Fruit fly (Drosophila melanogaster): ENCODE results near the gene CG32086.

Gene CG32086

dm6 chr3L:11549432-11549831, 34.4 kb downstream of the CG32086 start:
- no peak for TF ChIP-seq usp (GFP tag; optimal IDR thresholded peaks at IDR 0.05)
- no peak for TF ChIP-seq psq (optimal IDR thresholded peaks at IDR 0.05)
- no peak for TF ChIP-seq Dll (optimal IDR thresholded peaks at IDR 0.05)
- TF ChIP-seq pan (optimal IDR thresholded peaks at IDR 0.05) = no peak
- TF ChIP-seq EcR (GFP tag; optimal IDR thresholded peaks at IDR 0.05) = no peak
- TF ChIP-seq CG8478 (optimal IDR thresholded peaks at IDR 0.05) = no peak

DNA sequence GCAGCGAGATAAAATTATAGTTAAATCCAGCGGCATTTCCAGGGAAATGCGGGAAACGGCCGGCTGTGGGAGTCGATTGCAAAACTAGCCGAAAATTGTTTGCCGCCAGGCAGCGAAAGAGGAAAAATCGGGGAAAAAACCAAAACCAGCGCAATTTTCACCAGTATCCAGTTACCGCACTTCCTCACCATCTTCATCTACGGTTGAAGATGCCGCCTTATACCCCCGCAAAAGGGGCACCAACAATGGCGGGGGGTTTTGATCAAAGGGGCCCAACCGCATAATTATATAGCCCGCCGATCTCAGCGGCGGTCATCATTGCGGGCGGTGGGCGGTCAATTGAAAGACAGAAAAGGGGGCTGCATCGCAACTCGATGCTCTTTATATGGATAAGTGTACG, 35.9 kb downstream of the CG32086 start:
- no peak for TF ChIP-seq usp (GFP tag; optimal IDR thresholded peaks at IDR 0.05)
- no peak for TF ChIP-seq EcR (GFP tag; optimal IDR thresholded peaks at IDR 0.05)
- no peak for TF ChIP-seq pan (optimal IDR thresholded peaks at IDR 0.05)
- no peak for TF ChIP-seq psq (optimal IDR thresholded peaks at IDR 0.05)
- no peak for TF ChIP-seq CG8478 (optimal IDR thresholded peaks at IDR 0.05)
- no peak for TF ChIP-seq Dll (optimal IDR thresholded peaks at IDR 0.05)

dm6 chr3L:11547302-11547994, 36.4 kb downstream of the CG32086 start:
- TF ChIP-seq psq (optimal IDR thresholded peaks at IDR 0.05) (no peak), usp (GFP tag; optimal IDR thresholded peaks at IDR 0.05) (no peak), CG8478 (optimal IDR thresholded peaks at IDR 0.05) (no peak), pan (optimal IDR thresholded peaks at IDR 0.05) (no peak), EcR (GFP tag; optimal IDR thresholded peaks at IDR 0.05) (no peak), Dll (optimal IDR thresholded peaks at IDR 0.05) (no peak)

DNA sequence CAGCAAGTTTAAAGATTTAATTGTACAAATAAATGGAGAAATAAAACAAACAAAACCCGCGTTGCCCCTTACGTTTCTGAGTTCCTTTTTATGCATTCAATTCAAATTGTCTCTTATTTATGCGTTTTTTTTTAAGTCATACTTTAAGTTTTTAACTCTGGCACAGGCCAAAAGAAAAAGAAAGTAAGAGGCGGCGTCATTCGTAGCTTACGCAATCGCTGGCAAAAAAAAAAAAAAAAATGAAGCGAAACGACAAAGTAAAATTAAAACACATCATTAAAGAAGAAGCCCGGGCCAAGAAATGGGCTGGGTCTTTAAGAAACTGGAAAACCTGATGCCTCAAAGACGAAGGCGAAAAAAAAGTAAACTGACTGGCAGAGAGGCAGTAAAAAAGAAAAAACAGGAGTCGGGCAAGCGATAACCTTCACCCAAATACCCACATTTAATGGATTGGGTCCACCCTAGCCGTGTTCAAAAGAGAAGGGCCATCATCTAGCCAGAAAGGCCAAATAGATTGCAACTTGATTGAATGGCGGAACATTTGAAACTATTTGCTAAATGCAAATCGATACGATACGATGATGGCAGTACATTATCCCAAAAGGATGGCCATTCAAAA, 40.1 kb downstream of the CG32086 start:
- TF ChIP-seq Dll (optimal IDR thresholded peaks at IDR 0.05) = no peak
- no peak for TF ChIP-seq pan (optimal IDR thresholded peaks at IDR 0.05)
- TF ChIP-seq CG8478 (optimal IDR thresholded peaks at IDR 0.05) = no peak
- no peak for TF ChIP-seq psq (optimal IDR thresholded peaks at IDR 0.05)
- no peak for TF ChIP-seq usp (GFP tag; optimal IDR thresholded peaks at IDR 0.05)

- TF ChIP-seq usp (GFP tag; optimal IDR thresholded peaks at IDR 0.05) = no peak
- no peak for TF ChIP-seq Dll (optimal IDR thresholded peaks at IDR 0.05)
- no peak for TF ChIP-seq pan (optimal IDR thresholded peaks at IDR 0.05)
- no peak for TF ChIP-seq psq (optimal IDR thresholded peaks at IDR 0.05)
- TF ChIP-seq EcR (GFP tag; optimal IDR thresholded peaks at IDR 0.05) = no peak
- TF ChIP-seq CG8478 (optimal IDR thresholded peaks at IDR 0.05) = no peak
Observed at dm6 chr3L:11542948-11543347, 40.9 kb downstream of the CG32086 start.

DNA sequence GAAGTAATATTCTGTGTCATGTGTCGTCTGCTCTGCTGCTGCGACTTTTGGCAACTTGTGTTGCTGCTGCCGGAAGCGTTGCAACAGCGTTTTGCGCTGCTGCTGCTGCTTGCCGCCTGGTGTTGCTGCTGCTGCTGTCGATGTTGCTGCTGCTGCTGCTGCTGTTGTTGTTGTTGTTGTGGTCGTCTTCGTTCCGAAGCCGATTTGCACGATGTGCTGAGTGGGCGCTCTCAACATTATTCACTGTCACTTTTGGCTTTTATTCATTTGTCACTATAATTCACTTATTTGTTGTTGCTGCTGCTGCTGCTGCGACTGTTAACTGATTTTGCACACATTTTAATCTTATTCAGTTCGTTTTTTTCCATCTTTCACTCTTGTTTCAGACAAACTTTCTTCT, 41.4 kb downstream of the CG32086 start:
- TF ChIP-seq Dll (optimal IDR thresholded peaks at IDR 0.05) (no peak), pan (optimal IDR thresholded peaks at IDR 0.05) (no peak), psq (optimal IDR thresholded peaks at IDR 0.05) (no peak), CG8478 (optimal IDR thresholded peaks at IDR 0.05) (no peak), usp (GFP tag; optimal IDR thresholded peaks at IDR 0.05) (no peak), EcR (GFP tag; optimal IDR thresholded peaks at IDR 0.05) (no peak)

DNA sequence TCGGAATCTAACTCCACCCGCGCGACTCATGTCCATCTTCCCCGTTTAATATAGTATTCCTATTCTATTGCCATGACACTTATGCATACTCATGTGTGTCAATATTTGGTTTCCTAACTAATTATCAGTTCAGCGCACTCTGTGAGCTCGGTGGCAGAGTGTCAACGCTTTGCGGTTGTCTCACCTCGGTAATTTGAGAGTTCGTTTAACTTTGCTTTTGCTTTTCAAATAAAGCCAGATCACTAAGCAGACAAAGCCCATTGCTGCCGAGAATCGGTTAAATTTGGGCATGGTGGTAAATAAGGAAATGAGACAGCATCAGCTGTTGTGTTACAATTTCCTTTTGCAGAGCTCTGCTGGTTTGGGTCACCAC, 43.5 kb downstream of the CG32086 start:
- TF ChIP-seq EcR (GFP tag; optimal IDR thresholded peaks at IDR 0.05) (no peak), psq (optimal IDR thresholded peaks at IDR 0.05) (no peak), CG8478 (optimal IDR thresholded peaks at IDR 0.05) (no peak), pan (optimal IDR thresholded peaks at IDR 0.05) (no peak), Dll (optimal IDR thresholded peaks at IDR 0.05) (no peak), usp (GFP tag; optimal IDR thresholded peaks at IDR 0.05) (no peak)

DNA sequence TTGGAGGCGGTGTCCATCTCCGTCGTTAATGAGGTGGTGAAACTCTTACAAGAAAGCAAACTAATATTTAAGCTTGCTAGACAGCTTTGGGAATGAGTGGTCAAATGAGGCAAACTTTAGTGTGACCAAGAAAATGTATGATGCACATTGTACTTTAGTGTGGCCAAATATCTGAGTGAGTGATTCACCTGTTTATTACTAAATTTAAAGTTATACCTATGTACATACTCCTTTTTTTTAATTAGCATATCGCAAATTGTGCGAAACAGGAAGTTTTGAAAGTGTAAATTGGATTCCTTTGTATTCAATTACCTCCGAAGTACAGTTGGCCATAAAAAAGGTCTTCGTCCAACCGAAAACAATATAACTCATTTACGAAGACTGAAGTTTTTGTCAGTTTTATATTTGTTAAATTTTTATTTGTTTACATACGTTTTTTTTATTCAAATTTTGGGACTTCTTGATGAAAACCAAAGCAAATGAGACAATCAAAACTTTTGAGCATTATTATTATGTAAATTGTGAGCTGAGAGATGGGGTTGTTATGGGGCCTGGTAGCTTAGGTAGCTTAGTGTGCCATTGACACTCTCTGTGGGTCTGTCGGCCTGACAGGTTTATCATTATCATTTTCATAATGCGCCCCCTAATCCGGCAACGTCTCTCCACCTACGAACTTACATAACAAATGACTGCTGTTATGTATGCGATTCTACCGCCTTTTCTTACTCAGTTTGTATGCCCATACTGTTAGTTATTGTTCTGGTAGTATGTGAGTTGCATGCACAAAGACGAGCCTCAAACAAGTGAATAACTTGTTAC, 44.1 kb downstream of the CG32086 start:
- TF ChIP-seq CG8478 (optimal IDR thresholded peaks at IDR 0.05) = no peak

- no peak for TF ChIP-seq EcR (GFP tag; optimal IDR thresholded peaks at IDR 0.05)
Observed at dm6 chr3L:11536767-11537419, 47.0 kb downstream of the CG32086 start.

DNA sequence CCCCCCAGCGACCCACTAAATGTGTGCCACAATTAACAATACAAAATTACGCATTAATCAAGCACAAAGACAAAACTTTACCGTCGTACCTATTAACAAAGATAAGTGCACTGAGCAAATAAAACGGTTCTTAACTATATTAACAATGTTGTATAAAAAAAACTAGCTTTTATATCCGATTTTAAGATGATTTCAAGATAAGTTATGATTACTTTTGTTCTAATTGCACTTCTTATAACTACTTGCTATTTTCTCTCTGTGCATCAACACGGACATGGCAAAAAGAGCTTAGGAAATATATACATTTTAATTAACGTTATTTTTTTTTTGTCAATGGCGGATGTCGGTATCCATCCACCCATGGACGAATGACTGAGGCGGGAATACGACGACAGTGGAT, 47.7 kb downstream of the CG32086 start:
- TF ChIP-seq EcR (GFP tag; optimal IDR thresholded peaks at IDR 0.05) = no peak
- no peak for TF ChIP-seq usp (GFP tag; optimal IDR thresholded peaks at IDR 0.05)
- TF ChIP-seq Dll (optimal IDR thresholded peaks at IDR 0.05) = no peak
- no peak for TF ChIP-seq pan (optimal IDR thresholded peaks at IDR 0.05)
- no peak for TF ChIP-seq CG8478 (optimal IDR thresholded peaks at IDR 0.05)
- TF ChIP-seq psq (optimal IDR thresholded peaks at IDR 0.05) = no peak

DNA sequence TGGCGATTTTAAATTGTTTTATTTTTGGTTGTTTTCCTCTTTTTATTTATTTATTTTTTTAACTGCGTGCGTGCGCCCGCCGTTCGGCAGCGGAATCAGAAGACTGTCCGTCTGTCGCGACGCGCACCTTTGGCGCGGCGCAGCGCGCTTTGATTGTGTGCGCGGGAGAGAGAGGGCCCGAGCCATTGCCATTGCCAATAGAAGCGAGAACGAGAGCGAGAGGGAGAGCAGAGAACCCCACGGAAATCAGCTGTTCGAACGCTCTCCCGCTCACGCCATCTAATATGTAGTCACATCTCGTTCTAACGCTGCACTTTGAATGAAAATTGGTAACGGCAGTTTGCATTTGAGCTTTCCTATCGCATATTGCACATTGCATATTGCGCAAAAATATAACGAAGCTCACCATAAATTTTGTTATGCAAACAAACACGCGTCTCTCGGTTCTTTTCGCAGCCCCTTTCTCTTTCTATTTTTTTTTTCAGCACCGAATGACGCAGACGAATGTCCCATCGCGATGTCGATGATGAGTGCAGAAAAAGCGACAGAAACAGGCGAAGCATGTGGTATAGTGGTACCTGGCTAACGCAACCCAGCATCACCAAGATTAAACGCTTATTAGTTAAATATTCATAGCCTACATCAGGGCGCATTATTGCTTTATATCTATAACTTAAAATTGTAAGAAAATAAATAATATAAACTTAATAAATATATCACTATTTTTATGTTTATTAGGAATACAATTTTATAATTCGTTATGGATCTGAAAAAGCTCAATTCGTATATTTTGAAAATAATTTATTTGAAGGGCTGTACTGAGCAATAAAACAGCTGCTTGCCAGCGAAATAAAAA, 49.2 kb downstream of the CG32086 start:
- no peak for TF ChIP-seq EcR (GFP tag; optimal IDR thresholded peaks at IDR 0.05)
- no peak for TF ChIP-seq CG8478 (optimal IDR thresholded peaks at IDR 0.05)
- TF ChIP-seq pan (optimal IDR thresholded peaks at IDR 0.05) = no peak
- no peak for TF ChIP-seq psq (optimal IDR thresholded peaks at IDR 0.05)
- no peak for TF ChIP-seq Dll (optimal IDR thresholded peaks at IDR 0.05)
- TF ChIP-seq usp (GFP tag; optimal IDR thresholded peaks at IDR 0.05) = no peak

Measured in whole organism.